Fruit fly (Drosophila melanogaster): ENCODE data around the gene AGO2.

- no peak for TF ChIP-seq psq (optimal IDR thresholded peaks at IDR 0.05)
- TF ChIP-seq EcR (GFP tag; optimal IDR thresholded peaks at IDR 0.05) = no peak
- TF ChIP-seq pan (optimal IDR thresholded peaks at IDR 0.05) = no peak
- no peak for TF ChIP-seq usp (GFP tag; optimal IDR thresholded peaks at IDR 0.05)
- no peak for TF ChIP-seq CG8478 (optimal IDR thresholded peaks at IDR 0.05)
- no peak for TF ChIP-seq Dll (optimal IDR thresholded peaks at IDR 0.05)
Observed at dm6 chr3L:15510787-15511186, 43.1 kb upstream of the AGO2 start, which contains the start of gene MsrA.
